Fruit fly (Drosophila melanogaster) Kc167 (cell line): Measurements from ENCODE around the gene CG9515.

Experiments
- h ChIP-seq: fragments of >200 bp; optimal IDR thresholded peaks from 3 replicates; lab custom pipeline; 2018; ENCODE audit warnings: missing external identifiers
- psq ChIP-seq: fragments of >200 bp; optimal IDR thresholded peaks from 2 replicates; lab custom pipeline; 2017; ENCODE audit warnings: missing external identifiers

dm6 chr2L:8984614-8985318, 41.7 kb upstream of the CG9515 start, which contains the start of gene CG13101:
- no peak for TF ChIP-seq psq (lab: Kevin White, UChicago)
- TF ChIP-seq h (lab: Kevin White, UChicago), result no peak
